Fruit fly (Drosophila melanogaster) whole organism, embryonic: Measurements from ENCODE around the gene PGAP1.

Source experiments
- Abd-B ChIP-seq: fragments of 200-800 bp; sonication (Bioruptor generic); optimal IDR thresholded peaks from 2 replicates; lab custom pipeline; 2018; ENCODE audit warnings: missing biosample characterization, mild to moderate bottlenecking, missing genetic modification characterization, moderate library complexity
- Atf6 ChIP-seq: fragments of 200-800 bp; sonication (Bioruptor generic); IDR thresholded peaks from 2 replicates; pipeline ENCODE4 v1.3.6; 2022; ENCODE audit warnings: missing biosample characterization, missing genetic modification characterization
- Awh ChIP-seq: fragments of 200-800 bp; sonication (Bioruptor generic); IDR thresholded peaks from 2 replicates; pipeline ENCODE4, ENCODE4 v1.3.6; 2022; ENCODE audit warnings: missing biosample characterization, missing genetic modification characterization
- B-H1 ChIP-seq: fragments of 200-800 bp; sonication (Bioruptor generic); IDR thresholded peaks from 3 replicates; pipeline ENCODE4 v1.3.6; 2022; ENCODE audit warnings: missing biosample characterization, missing genetic modification characterization
- Bteb2 ChIP-seq: fragments of 200-800 bp; sonication (Bioruptor generic); optimal IDR thresholded peaks from 2 replicates; lab custom pipeline; 2016; ENCODE audit warnings: missing biosample characterization, missing genetic modification characterization
- CG11695 ChIP-seq: fragments of 200-800 bp; sonication (Bioruptor generic); IDR thresholded peaks from 3 replicates; pipeline ENCODE4 v1.3.6; 2022; ENCODE audit warnings: missing biosample characterization, missing genetic modification characterization
- CG13287 ChIP-seq: fragments of 200-800 bp; sonication (Bioruptor generic); IDR thresholded peaks from 2 replicates; pipeline ENCODE4 v1.3.6; 2022; ENCODE audit warnings: missing biosample characterization, missing genetic modification characterization; ENCODE audit not compliant: partially characterized antibody
- CG13775 ChIP-seq: fragments of 200-800 bp; sonication (Bioruptor generic); optimal IDR thresholded peaks from 3 replicates; lab custom pipeline; 2017; ENCODE audit warnings: missing biosample characterization, mild to moderate bottlenecking, missing genetic modification characterization
- CG14710 ChIP-seq: fragments of 200-800 bp; sonication (Bioruptor generic); optimal IDR thresholded peaks from 3 replicates; lab custom pipeline; 2019; ENCODE audit warnings: missing biosample characterization, mild to moderate bottlenecking, missing genetic modification characterization, moderate library complexity
- CG1529 ChIP-seq: fragments of 200-800 bp; sonication (Bioruptor generic); optimal IDR thresholded peaks from 3 replicates; lab custom pipeline; 2018; ENCODE audit warnings: missing biosample characterization, missing genetic modification characterization
- CG15479 ChIP-seq: fragments of 200-800 bp; sonication (Bioruptor generic); optimal IDR thresholded peaks from 3 replicates; lab custom pipeline; 2019; ENCODE audit warnings: missing biosample characterization, mild to moderate bottlenecking, missing genetic modification characterization, moderate library complexity
- CG2120 ChIP-seq: fragments of 200-800 bp; sonication (Bioruptor generic); optimal IDR thresholded peaks from 3 replicates; lab custom pipeline; 2016; ENCODE audit warnings: missing biosample characterization, missing genetic modification characterization
- CG2199 ChIP-seq: fragments of 200-800 bp; sonication (Bioruptor generic); IDR thresholded peaks from 3 replicates; pipeline ENCODE4 v1.3.6; 2022; ENCODE audit warnings: missing biosample characterization, missing genetic modification characterization
- CG2678 ChIP-seq: fragments of 200-800 bp; sonication (Bioruptor generic); optimal IDR thresholded peaks from 3 replicates; lab custom pipeline; 2019; ENCODE audit warnings: missing biosample characterization, mild to moderate bottlenecking, missing genetic modification characterization, moderate library complexity
- CG31224 ChIP-seq: fragments of 200-800 bp; sonication (Bioruptor generic); IDR thresholded peaks from 2 replicates; pipeline ENCODE4 v1.3.6; 2022; ENCODE audit warnings: missing biosample characterization, missing genetic modification characterization
- CG31441 ChIP-seq: fragments of 200-800 bp; sonication (Bioruptor generic); IDR thresholded peaks from 2 replicates; pipeline ENCODE4 v1.3.6; 2022; ENCODE audit warnings: missing biosample characterization, missing genetic modification characterization
- CG43689 ChIP-seq: fragments of 200-800 bp; sonication (Bioruptor generic); IDR thresholded peaks from 2 replicates; pipeline ENCODE4 v1.3.6; 2022; ENCODE audit warnings: missing biosample characterization, missing genetic modification characterization
- CG6272 ChIP-seq: fragments of 200-800 bp; sonication (Bioruptor generic); IDR thresholded peaks from 2 replicates; pipeline ENCODE4 v1.3.6; 2022; ENCODE audit warnings: missing biosample characterization, missing genetic modification characterization
- CG6683 ChIP-seq: fragments of 200-800 bp; sonication (Bioruptor generic); optimal IDR thresholded peaks from 2 replicates; lab custom pipeline; 2017; ENCODE audit warnings: missing biosample characterization, mild to moderate bottlenecking, missing genetic modification characterization, missing genetic modification reagents
- CG7271 ChIP-seq: fragments of 200-800 bp; sonication (Bioruptor generic); optimal IDR thresholded peaks from 2 replicates; lab custom pipeline; 2018; ENCODE audit warnings: missing biosample characterization, mild to moderate bottlenecking, missing genetic modification characterization, moderate library complexity
- CG8290 ChIP-seq, 3 experiments: fragments of 200-800 bp; sonication (Bioruptor generic); optimal IDR thresholded peaks; 2 replicates each; lab custom pipeline; 2016 to 2019; ENCODE audit warnings: missing biosample characterization in 3 of 3, missing genetic modification characterization in 3 of 3, mild to moderate bottlenecking in 2 of 3, moderate library complexity in 1 of 3
- CG8388 ChIP-seq: fragments of 200-800 bp; sonication (Bioruptor generic); optimal IDR thresholded peaks from 2 replicates; lab custom pipeline; 2019; ENCODE audit warnings: missing biosample characterization, mild to moderate bottlenecking, missing genetic modification characterization, moderate library complexity
- CkIIα-i1 ChIP-seq: fragments of 200-800 bp; sonication (Bioruptor generic); IDR thresholded peaks from 2 replicates; pipeline ENCODE4 v1.3.6; 2022; ENCODE audit warnings: missing biosample characterization, missing genetic modification characterization
- GATAe ChIP-seq: fragments of 200-800 bp; sonication (Bioruptor generic); conservative IDR thresholded peaks from 2 replicates; pipeline ENCODE4 v1.3.6; 2022; ENCODE audit warnings: missing biosample characterization, missing genetic modification characterization
- HLH3B ChIP-seq: fragments of 200-800 bp; sonication (Bioruptor generic); IDR thresholded peaks from 2 replicates; pipeline ENCODE4 v1.3.6; 2022; ENCODE audit warnings: missing biosample characterization, missing genetic modification characterization
- Hey ChIP-seq: fragments of 200-800 bp; sonication (Bioruptor generic); optimal IDR thresholded peaks from 3 replicates; lab custom pipeline; 2018; ENCODE audit warnings: missing biosample characterization, mild to moderate bottlenecking, missing genetic modification characterization
- Hr51 ChIP-seq, 2 experiments: fragments of 200-800 bp; sonication (Bioruptor generic); optimal IDR thresholded peaks; 2 replicates in 1 of 2; 3 replicates in 1 of 2; lab custom pipeline; 2016 to 2018; ENCODE audit warnings: missing biosample characterization in 2 of 2, missing genetic modification characterization in 2 of 2, mild to moderate bottlenecking in 1 of 2, moderate library complexity in 1 of 2
- Lpt ChIP-seq: fragments of >200 bp; optimal IDR thresholded peaks from 2 replicates; lab custom pipeline; 2018; ENCODE audit warnings: missing biosample characterization, missing genetic modification characterization
- Max ChIP-seq: fragments of 200-800 bp; sonication (Bioruptor generic); optimal IDR thresholded peaks from 2 replicates; lab custom pipeline; 2016; ENCODE audit warnings: missing biosample characterization, mild to moderate bottlenecking, missing genetic modification characterization
- Nf-YB ChIP-seq: fragments of 200-800 bp; sonication (Bioruptor generic); optimal IDR thresholded peaks from 3 replicates; lab custom pipeline; 2019; ENCODE audit warnings: missing biosample characterization, mild to moderate bottlenecking, missing genetic modification characterization, moderate library complexity
- Rfx ChIP-seq: fragments of 200-800 bp; sonication (Bioruptor generic); IDR thresholded peaks from 2 replicates; pipeline ENCODE4 v1.3.6; 2022; ENCODE audit warnings: missing biosample characterization, missing genetic modification characterization
- Rx ChIP-seq: fragments of 200-800 bp; sonication (Bioruptor generic); IDR thresholded peaks from 2 replicates; pipeline ENCODE4 v1.3.6; 2022; ENCODE audit warnings: missing biosample characterization, missing genetic modification characterization
- Sox100B ChIP-seq: fragments of 200-800 bp; sonication (Bioruptor generic); optimal IDR thresholded peaks from 3 replicates; lab custom pipeline; 2018; ENCODE audit warnings: missing biosample characterization, mild to moderate bottlenecking, missing genetic modification characterization
- TFAM ChIP-seq: fragments of 200-800 bp; sonication (Bioruptor generic); optimal IDR thresholded peaks from 2 replicates; lab custom pipeline; 2017; ENCODE audit warnings: missing biosample characterization, missing genetic modification characterization, inconsistent platforms
- ara ChIP-seq: fragments of 200-800 bp; sonication (Bioruptor generic); IDR thresholded peaks from 2 replicates; pipeline ENCODE4 v1.3.6; 2022; ENCODE audit warnings: missing biosample characterization, missing genetic modification characterization
- bbx ChIP-seq: fragments of 200-800 bp; sonication (Bioruptor generic); IDR thresholded peaks from 2 replicates; pipeline ENCODE4 v1.3.6; 2022; ENCODE audit warnings: missing biosample characterization, missing genetic modification characterization; ENCODE audit not compliant: partially characterized antibody
- cas ChIP-seq: fragments of 200-800 bp; sonication (Bioruptor generic); IDR thresholded peaks from 2 replicates; pipeline ENCODE4 v1.3.6; 2022; ENCODE audit warnings: missing biosample characterization, missing genetic modification characterization
- chm ChIP-seq: fragments of 200-800 bp; sonication (Bioruptor generic); IDR thresholded peaks from 2 replicates; pipeline ENCODE4 v1.3.6; 2022; ENCODE audit warnings: missing biosample characterization, missing genetic modification characterization
- crc ChIP-seq: fragments of 200-800 bp; sonication (Bioruptor generic); optimal IDR thresholded peaks from 2 replicates; lab custom pipeline; 2016; ENCODE audit warnings: missing biosample characterization, missing genetic modification characterization
- klu ChIP-seq: fragments of 200-800 bp; sonication (Bioruptor generic); IDR thresholded peaks from 2 replicates; pipeline ENCODE4 v1.3.6; 2022; ENCODE audit warnings: missing biosample characterization, missing genetic modification characterization
- lilli ChIP-seq: fragments of 200-800 bp; sonication (Bioruptor generic); optimal IDR thresholded peaks from 3 replicates; lab custom pipeline; 2016; ENCODE audit warnings: missing biosample characterization, missing genetic modification characterization
- pros ChIP-seq: fragments of 200-800 bp; sonication (Bioruptor generic); optimal IDR thresholded peaks from 3 replicates; lab custom pipeline; 2019; ENCODE audit warnings: missing biosample characterization, mild to moderate bottlenecking, missing genetic modification characterization, moderate library complexity
- psq ChIP-seq: fragments of 200-800 bp; sonication (Bioruptor generic); optimal IDR thresholded peaks from 2 replicates; lab custom pipeline; 2017; ENCODE audit warnings: missing biosample characterization, missing genetic modification characterization
- pum ChIP-seq: fragments of 200-800 bp; sonication (Bioruptor generic); optimal IDR thresholded peaks from 2 replicates; lab custom pipeline; 2016; ENCODE audit warnings: missing biosample characterization, missing genetic modification characterization
- ro ChIP-seq: fragments of 200-800 bp; sonication (Bioruptor generic); IDR thresholded peaks from 2 replicates; pipeline ENCODE4 v1.3.6; 2022; ENCODE audit warnings: missing biosample characterization, missing genetic modification characterization
- sim ChIP-seq: fragments of 200-800 bp; sonication (Bioruptor generic); IDR thresholded peaks from 2 replicates; pipeline ENCODE4 v1.3.6; 2022; ENCODE audit warnings: missing biosample characterization, missing genetic modification characterization
- sna ChIP-seq: fragments of 200-800 bp; sonication (Bioruptor generic); IDR thresholded peaks from 2 replicates; pipeline ENCODE4 v1.3.6; 2022; ENCODE audit warnings: missing biosample characterization, missing genetic modification characterization; ENCODE audit not compliant: partially characterized antibody
- so ChIP-seq: fragments of 200-800 bp; sonication (Bioruptor generic); IDR thresholded peaks from 3 replicates; pipeline ENCODE4 v1.3.6; 2022; ENCODE audit warnings: missing biosample characterization, missing genetic modification characterization
- sqz ChIP-seq: fragments of 200-800 bp; sonication (Bioruptor generic); optimal IDR thresholded peaks from 3 replicates; lab custom pipeline; 2018; ENCODE audit warnings: missing biosample characterization, mild to moderate bottlenecking, missing genetic modification characterization
- yki ChIP-seq: fragments of >200 bp; optimal IDR thresholded peaks from 3 replicates; lab custom pipeline; 2018
- zf30C ChIP-seq: fragments of 200-800 bp; sonication (Bioruptor generic); optimal IDR thresholded peaks from 3 replicates; lab custom pipeline; 2018; ENCODE audit warnings: missing biosample characterization, mild to moderate bottlenecking, missing genetic modification characterization

PGAP1 gene

DNA sequence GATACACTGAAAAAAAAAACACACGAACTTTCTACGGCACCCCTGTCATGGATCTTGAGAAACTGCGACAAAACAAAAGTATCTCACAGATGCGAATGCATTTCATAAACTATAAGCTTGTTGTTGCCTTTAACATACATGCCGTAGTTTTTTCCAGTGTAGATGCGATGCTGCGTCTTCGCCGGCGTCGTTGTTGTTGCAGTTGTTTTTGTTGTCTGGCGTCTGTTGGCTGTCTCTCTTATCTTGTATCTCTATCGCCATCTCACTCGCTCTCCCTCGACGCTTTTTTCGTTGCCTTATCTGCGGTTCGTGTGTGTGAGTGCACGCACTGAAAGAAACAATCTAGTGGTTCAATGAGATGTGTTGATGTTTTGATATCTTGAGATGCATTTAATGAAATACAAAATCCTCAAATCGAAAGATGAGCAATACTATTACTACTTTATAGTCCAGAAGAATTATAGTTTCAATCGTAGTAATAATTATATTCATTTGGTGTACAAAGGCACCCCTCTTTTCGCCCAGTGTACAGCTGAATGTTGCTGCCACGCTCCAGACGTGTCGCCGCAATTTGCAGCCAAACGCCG, 7.3 kb upstream of the PGAP1 start (continued):
- peak; percentile 94 for TF ChIP-seq CG31441
- TF ChIP-seq CG13775 (GFP tag; lab: Kevin White, UChicago): peak; percentile 93
- peak; percentile 81 for TF ChIP-seq ro (GFP tag; lab: Robert Waterston, UW)
- TF ChIP-seq zf30C: peak; percentile 98
- TF ChIP-seq Bteb2 (GFP tag; lab: Kevin White, UChicago): peak; percentile 95
- TF ChIP-seq klu: peak; percentile 89
- TF ChIP-seq CG8388: peak; percentile 86
- peak; percentile 91 for TF ChIP-seq Max
- TF ChIP-seq Hey (tag; lab: Kevin White, UChicago): peak; percentile 75
- peak; percentile 94 for TF ChIP-seq CG43689 (GFP tag; lab: Robert Waterston, UW)
- TF ChIP-seq CG2199 (GFP tag; lab: Robert Waterston, UW): peak; percentile 97
- TF ChIP-seq lilli (GFP tag; lab: Kevin White, UChicago): peak; percentile 96
- TF ChIP-seq Atf6 (GFP tag; lab: Robert Waterston, UW): peak; percentile 88
- peak; percentile 88 for TF ChIP-seq psq (GFP tag; lab: Kevin White, UChicago)
- peak; percentile 95 for TF ChIP-seq sqz (GFP tag; lab: Kevin White, UChicago)
- TF ChIP-seq Nf-YB (GFP tag; lab: Kevin White, UChicago): peak; percentile 82
- peak; percentile 62 for TF ChIP-seq pros (GFP tag; lab: Kevin White, UChicago)
- TF ChIP-seq sim (GFP tag; lab: Robert Waterston, UW): peak; percentile 97
- peak; percentile 91 for TF ChIP-seq Sox100B (GFP tag; lab: Kevin White, UChicago)
- TF ChIP-seq ara (GFP tag; lab: Robert Waterston, UW): peak; percentile 98
- no peak for TF ChIP-seq CG13287
- peak; percentile 53 for TF ChIP-seq GATAe
- no peak for TF ChIP-seq yki
- TF ChIP-seq CG1529 (GFP tag; lab: Kevin White, UChicago): peak; percentile 93
- TF ChIP-seq CG15479 (GFP tag; lab: Kevin White, UChicago): peak; percentile 61
- peak; percentile 69 for TF ChIP-seq CG7271 (tag; lab: Kevin White, UChicago)
- TF ChIP-seq CG2120 (GFP tag; lab: Kevin White, UChicago): peak; percentile 93
- peak; percentile 91 for TF ChIP-seq Abd-B
- TF ChIP-seq pum (GFP tag; lab: Kevin White, UChicago): peak; percentile 97
- TF ChIP-seq sna (GFP tag; lab: Robert Waterston, UW): no peak
- peak; percentile 94 for TF ChIP-seq CG14710 (tag; lab: Kevin White, UChicago)
- peak; percentile 95 for TF ChIP-seq crc (GFP tag; lab: Kevin White, UChicago)
- peak; percentile 92 for TF ChIP-seq B-H1 (GFP tag; lab: Robert Waterston, UW)
- no peak for TF ChIP-seq bbx
- TF ChIP-seq TFAM (GFP tag; lab: Kevin White, UChicago): peak; percentile 81
- TF ChIP-seq Rx (GFP tag; lab: Robert Waterston, UW): peak; percentile 97
- TF ChIP-seq CG8290 (GFP tag; optimal IDR thresholded peaks at IDR 0.05; lab: Kevin White, UChicago): peak; percentile 98
- peak; percentile 93 to 94 for TF ChIP-seq CG8290 (tag; optimal IDR thresholded peaks at IDR 0.05; lab: Kevin White, UChicago)
- peak; percentile 93 to 96 for TF ChIP-seq Hr51 (GFP tag; optimal IDR thresholded peaks at IDR 0.05; lab: Kevin White, UChicago)
- peak; percentile 85 for TF ChIP-seq CG31224 (GFP tag; lab: Robert Waterston, UW)
- TF ChIP-seq CG2678 (tag; lab: Kevin White, UChicago): peak; percentile 95
- peak; percentile 96 for TF ChIP-seq Awh (GFP tag; lab: Robert Waterston, UW)
- TF ChIP-seq CkIIα-i1: peak; percentile 89
- TF ChIP-seq CG6272 (GFP tag; lab: Robert Waterston, UW): peak; percentile 89
- TF ChIP-seq chm: peak; percentile 96
- no peak for TF ChIP-seq Lpt (GFP tag; lab: Kevin White, UChicago)
- peak; percentile 97 for TF ChIP-seq HLH3B
- peak; percentile 75 for TF ChIP-seq cas (GFP tag; lab: Robert Waterston, UW)
- peak; percentile 93 for TF ChIP-seq CG11695 (GFP tag; lab: Robert Waterston, UW)
- peak; percentile 87 for TF ChIP-seq CG6683 (GFP tag; lab: Kevin White, UChicago)
- peak; percentile 94 for TF ChIP-seq so
- TF ChIP-seq Rfx (GFP tag; lab: Robert Waterston, UW): peak; percentile 97
